Worm (Caenorhabditis elegans) whole organism, L4 larva: ENCODE data around the gene C35D10.1.

Experiments used
- Y105C5A.15 ChIP-seq: fragments of 200-800 bp; sonication (Bioruptor generic); IDR thresholded peaks from 2 replicates; pipeline ENCODE4 v1.3.6; 2022; ENCODE audit warnings: missing genetic modification characterization, missing compliant biosample characterization
- attf-4 ChIP-seq: sonication (generic microtip); optimal IDR thresholded peaks from 3 replicates; lab custom pipeline; 2017; ENCODE audit warnings: missing biosample characterization, missing genetic modification characterization
- ces-1 ChIP-seq: fragments of 150-350 bp; sonication (generic microtip); optimal IDR thresholded peaks from 4 replicates; lab custom pipeline; 2014; ENCODE audit warnings: missing biosample characterization, missing genetic modification reagents, missing genetic modification characterization
- mep-1 ChIP-seq: fragments of 150-350 bp; sonication (generic microtip); optimal IDR thresholded peaks from 3 replicates; lab custom pipeline; 2014; ENCODE audit warnings: missing biosample characterization, missing genetic modification characterization
- pha-4 ChIP-seq, 2 experiments: fragments of 150-350 bp in 1 of 2; fragments of 200-800 bp in 1 of 2; sonication (Bioruptor generic) in 1 of 2; IDR thresholded peaks in 1 of 2; optimal IDR thresholded peaks in 1 of 2; 2 replicates each; pipeline versions ENCODE4 v1.3.6 to Lab custom; 2014 to 2022; ENCODE audit warnings: missing genetic modification characterization in 2 of 2, missing genetic modification reagents in 2 of 2, missing biosample characterization in 1 of 2, missing compliant biosample characterization in 1 of 2
- pqm-1 ChIP-seq: sonication (generic microtip); optimal IDR thresholded peaks from 2 replicates; lab custom pipeline; 2017; ENCODE audit warnings: missing biosample characterization, missing genetic modification characterization
- sdz-12 ChIP-seq: fragments of 200-800 bp; sonication (Bioruptor generic); optimal IDR thresholded peaks from 2 replicates; lab custom pipeline; 2018; ENCODE audit warnings: mild to moderate bottlenecking, missing genetic modification characterization, missing compliant biosample characterization
- ztf-11 ChIP-seq: fragments of 150-350 bp; optimal IDR thresholded peaks from 2 replicates; lab custom pipeline; 2014; ENCODE audit warnings: missing biosample characterization, missing genetic modification characterization

DNA sequence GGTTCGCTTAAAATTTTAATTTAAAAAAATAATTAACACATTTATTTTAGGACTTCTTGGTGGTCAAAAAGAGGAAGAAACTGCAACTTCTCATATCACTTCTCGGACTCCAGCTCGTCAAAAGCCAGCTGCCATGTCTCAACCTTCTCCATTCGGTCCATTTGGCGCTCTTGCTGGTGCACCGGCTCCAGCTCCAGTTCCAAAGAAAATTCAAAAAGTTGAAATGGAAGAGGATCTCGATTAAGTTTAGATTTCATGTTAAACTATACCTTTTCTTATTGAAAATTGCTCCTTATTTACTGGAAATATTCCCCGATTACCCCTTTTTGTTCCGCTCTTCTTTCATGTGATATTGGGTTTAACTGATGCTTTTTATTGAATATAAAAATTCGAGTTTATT is 34.2 kb downstream of the C35D10.1 start:
- TF ChIP-seq pha-4 (GFP tag; IDR thresholded peaks at IDR 0.05; lab: Robert Waterston, UW): no peak
- TF ChIP-seq pha-4 (tag; optimal IDR thresholded peaks at IDR 0.05; lab: Kevin White, UChicago): no peak
- no peak for TF ChIP-seq Y105C5A.15 (GFP tag; lab: Robert Waterston, UW)
- no peak for TF ChIP-seq ces-1 (GFP tag; lab: Kevin White, UChicago)
- TF ChIP-seq pqm-1 (tag; lab: Kevin White, UChicago): no peak
- TF ChIP-seq attf-4 (tag; lab: Kevin White, UChicago): no peak
- no peak for TF ChIP-seq ztf-11 (tag; lab: Kevin White, UChicago)
- TF ChIP-seq mep-1 (tag; lab: Kevin White, UChicago): no peak
- no peak for TF ChIP-seq sdz-12 (GFP tag; lab: Kevin White, UChicago)
